Fruit fly (Drosophila melanogaster) whole organism, embryonic: ENCODE results near the gene UQCR-Q.

ENCODE experiments used
- Aef1 ChIP-seq: fragments of 200-800 bp; sonication (Bioruptor generic); IDR thresholded peaks from 3 replicates; pipeline ENCODE4 v1.3.6; 2022; ENCODE audit warnings: missing biosample characterization, missing genetic modification characterization
- Asciz ChIP-seq: fragments of 200-800 bp; sonication (Bioruptor generic); optimal IDR thresholded peaks from 2 replicates; lab custom pipeline; 2017; ENCODE audit warnings: missing biosample characterization, mild to moderate bottlenecking, missing genetic modification characterization, missing genetic modification reagents
- Bgb ChIP-seq: fragments of 200-800 bp; sonication (Bioruptor generic); IDR thresholded peaks from 2 replicates; pipeline ENCODE4 v1.3.6; 2022; ENCODE audit warnings: missing biosample characterization, missing genetic modification characterization; ENCODE audit not compliant: partially characterized antibody
- Blimp-1 ChIP-seq: fragments of 200-800 bp; sonication (Bioruptor generic); optimal IDR thresholded peaks from 3 replicates; lab custom pipeline; 2018; ENCODE audit warnings: missing biosample characterization, missing genetic modification characterization, mild to moderate bottlenecking, moderate library complexity, missing genetic modification reagents
- CG10654 ChIP-seq: fragments of 200-800 bp; sonication (Bioruptor generic); optimal IDR thresholded peaks from 2 replicates; lab custom pipeline; 2016; ENCODE audit warnings: missing biosample characterization, missing genetic modification characterization
- CG11504 ChIP-seq: fragments of 200-800 bp; sonication (Bioruptor generic); optimal IDR thresholded peaks from 3 replicates; lab custom pipeline; 2019; ENCODE audit warnings: missing biosample characterization, mild to moderate bottlenecking, missing genetic modification characterization, moderate library complexity
- CG12659 ChIP-seq: fragments of 200-800 bp; sonication (Bioruptor generic); optimal IDR thresholded peaks from 3 replicates; lab custom pipeline; 2017; ENCODE audit warnings: mild to moderate bottlenecking, missing biosample characterization, missing genetic modification reagents, missing genetic modification characterization
- CG12942 ChIP-seq: fragments of 200-800 bp; sonication (Bioruptor generic); optimal IDR thresholded peaks from 3 replicates; lab custom pipeline; 2016; ENCODE audit warnings: missing biosample characterization, missing genetic modification characterization
- CG14710 ChIP-seq: fragments of 200-800 bp; sonication (Bioruptor generic); optimal IDR thresholded peaks from 3 replicates; lab custom pipeline; 2019; ENCODE audit warnings: missing biosample characterization, mild to moderate bottlenecking, missing genetic modification characterization, moderate library complexity
- CG17359 ChIP-seq: fragments of 200-800 bp; sonication (Bioruptor generic); optimal IDR thresholded peaks from 3 replicates; lab custom pipeline; 2018; ENCODE audit warnings: missing biosample characterization, mild to moderate bottlenecking, missing genetic modification characterization, moderate library complexity
- CG17912 ChIP-seq: fragments of 200-800 bp; sonication (Bioruptor generic); optimal IDR thresholded peaks from 2 replicates; lab custom pipeline; 2018; ENCODE audit warnings: missing biosample characterization, mild to moderate bottlenecking, missing genetic modification characterization
- CG2712 ChIP-seq: fragments of 200-800 bp; optimal IDR thresholded peaks from 3 replicates; lab custom pipeline; 2019; ENCODE audit warnings: missing biosample characterization, mild to moderate bottlenecking, missing genetic modification characterization, moderate library complexity
- CG30020 ChIP-seq: fragments of 200-800 bp; optimal IDR thresholded peaks from 2 replicates; lab custom pipeline; 2019; ENCODE audit warnings: missing biosample characterization, mild to moderate bottlenecking, missing genetic modification characterization, moderate library complexity
- CG34224 ChIP-seq: fragments of 200-800 bp; sonication (Bioruptor generic); IDR thresholded peaks from 3 replicates; pipeline ENCODE4 v1.3.6; 2022; ENCODE audit warnings: missing biosample characterization, missing genetic modification characterization; ENCODE audit not compliant: partially characterized antibody
- CG5180 ChIP-seq: fragments of 200-800 bp; sonication (Bioruptor generic); optimal IDR thresholded peaks from 3 replicates; lab custom pipeline; 2017; ENCODE audit warnings: missing biosample characterization, missing genetic modification characterization, mild to moderate bottlenecking, moderate library complexity, missing genetic modification reagents
- CG6689 ChIP-seq: fragments of 200-800 bp; sonication (Bioruptor generic); IDR thresholded peaks from 2 replicates; pipeline ENCODE4 v1.3.6; 2022; ENCODE audit warnings: missing biosample characterization, missing genetic modification characterization
- CTCF ChIP-seq: fragments of 200-800 bp; sonication (Bioruptor generic); optimal IDR thresholded peaks from 2 replicates; lab custom pipeline; 2017; ENCODE audit warnings: missing biosample characterization, mild to moderate bottlenecking, missing genetic modification characterization, moderate library complexity
- D19A ChIP-seq: fragments of 200-800 bp; optimal IDR thresholded peaks from 3 replicates; lab custom pipeline; 2019; ENCODE audit warnings: missing biosample characterization, mild to moderate bottlenecking, missing genetic modification characterization, moderate library complexity
- Dbx ChIP-seq: fragments of 200-800 bp; sonication (Bioruptor generic); IDR thresholded peaks from 3 replicates; pipeline ENCODE4 v1.3.6; 2022; ENCODE audit warnings: missing biosample characterization, missing genetic modification characterization
- Drgx ChIP-seq: fragments of 200-800 bp; sonication (Bioruptor generic); IDR thresholded peaks from 2 replicates; pipeline ENCODE4 v1.3.6; 2022; ENCODE audit warnings: missing biosample characterization, missing genetic modification characterization
- Ets65A ChIP-seq: fragments of 200-800 bp; sonication (Bioruptor generic); peaks from one replicate; lab custom pipeline; 2016; ENCODE audit warnings: missing biosample characterization, missing genetic modification characterization
- Kr ChIP-seq: fragments of 200-800 bp; sonication (Bioruptor generic); optimal IDR thresholded peaks from 2 replicates; lab custom pipeline; 2017; ENCODE audit warnings: missing biosample characterization, mild to moderate bottlenecking, missing genetic modification characterization
- Med ChIP-seq: fragments of 200-800 bp; sonication (Bioruptor generic); peaks from one replicate; lab custom pipeline; 2016; ENCODE audit warnings: missing biosample characterization, missing genetic modification characterization, mild to moderate bottlenecking, inconsistent platforms, moderate library complexity
- Ptx1 ChIP-seq: fragments of 200-800 bp; sonication (Bioruptor generic); IDR thresholded peaks from 2 replicates; pipeline ENCODE4 v1.3.6; 2022; ENCODE audit warnings: missing biosample characterization, missing genetic modification characterization
- Sin3A ChIP-seq: fragments of >200 bp; optimal IDR thresholded peaks from 2 replicates; lab custom pipeline; 2018
- Six4 ChIP-seq: fragments of 200-800 bp; sonication (Bioruptor generic); optimal IDR thresholded peaks from 2 replicates; lab custom pipeline; 2016; ENCODE audit warnings: missing biosample characterization, missing genetic modification characterization
- Sox102F ChIP-seq: fragments of 200-800 bp; sonication (Bioruptor generic); optimal IDR thresholded peaks from 2 replicates; lab custom pipeline; 2018; ENCODE audit warnings: missing biosample characterization, mild to moderate bottlenecking, missing genetic modification characterization, moderate library complexity
- Ssrp ChIP-seq: fragments of 200-800 bp; sonication (Bioruptor generic); optimal IDR thresholded peaks from 2 replicates; lab custom pipeline; 2018; ENCODE audit warnings: missing biosample characterization, mild to moderate bottlenecking, missing genetic modification characterization, moderate library complexity
- ac ChIP-seq: fragments of 200-800 bp; sonication (Bioruptor generic); optimal IDR thresholded peaks from 3 replicates; lab custom pipeline; 2017; ENCODE audit warnings: missing biosample characterization, mild to moderate bottlenecking, missing genetic modification characterization
- cad ChIP-seq: fragments of >200 bp; optimal IDR thresholded peaks from 2 replicates; lab custom pipeline; 2017; ENCODE audit warnings: missing biosample characterization, missing genetic modification characterization
- cg ChIP-seq: fragments of 200-800 bp; sonication (Bioruptor generic); optimal IDR thresholded peaks from 3 replicates; lab custom pipeline; 2019; ENCODE audit warnings: missing biosample characterization, mild to moderate bottlenecking, missing genetic modification characterization, moderate library complexity
- chif ChIP-seq, 2 experiments: fragments of 200-800 bp; sonication (Bioruptor generic); optimal IDR thresholded peaks; 3 replicates each; lab custom pipeline; 2016; ENCODE audit warnings: missing biosample characterization in 2 of 2, missing genetic modification characterization in 2 of 2
- crol ChIP-seq: fragments of 200-800 bp; sonication (Bioruptor generic); IDR thresholded peaks from 2 replicates; pipeline ENCODE4 v1.3.6; 2022; ENCODE audit warnings: missing biosample characterization, missing genetic modification characterization
- esg ChIP-seq: fragments of 200-800 bp; sonication (Bioruptor generic); conservative IDR thresholded peaks from 2 replicates; pipeline ENCODE4 v1.3.6; 2022; ENCODE audit warnings: missing biosample characterization, missing genetic modification characterization
- her ChIP-seq: fragments of 200-800 bp; sonication (Bioruptor generic); optimal IDR thresholded peaks from 2 replicates; lab custom pipeline; 2016; ENCODE audit warnings: missing biosample characterization, missing genetic modification characterization
- kni ChIP-seq: fragments of 200-800 bp; sonication (Bioruptor generic); optimal IDR thresholded peaks from 3 replicates; lab custom pipeline; 2017; ENCODE audit warnings: mild to moderate bottlenecking, missing biosample characterization, missing genetic modification reagents, missing genetic modification characterization
- onecut ChIP-seq: fragments of 200-800 bp; sonication (Bioruptor generic); IDR thresholded peaks from 2 replicates; pipeline ENCODE4 v1.3.6; 2022; ENCODE audit warnings: missing biosample characterization, missing genetic modification characterization
- p53 ChIP-seq: fragments of 200-800 bp; sonication (Bioruptor generic); optimal IDR thresholded peaks from 2 replicates; lab custom pipeline; 2016; ENCODE audit warnings: missing biosample characterization, missing genetic modification characterization
- pan ChIP-seq, 4 experiments: fragments of >200 bp in 3 of 4; fragments of 200-800 bp in 1 of 4; sonication (Bioruptor generic) in 1 of 4; optimal IDR thresholded peaks in 3 of 4; IDR thresholded peaks in 1 of 4; 2 replicates each; pipeline versions ENCODE4 v1.3.6 to Lab custom; 2017 to 2022; ENCODE audit warnings: missing biosample characterization in 2 of 4, missing genetic modification characterization in 2 of 4, mixed read lengths in 1 of 4
- pros ChIP-seq: fragments of 200-800 bp; sonication (Bioruptor generic); optimal IDR thresholded peaks from 3 replicates; lab custom pipeline; 2019; ENCODE audit warnings: missing biosample characterization, mild to moderate bottlenecking, missing genetic modification characterization, moderate library complexity
- ro ChIP-seq: fragments of 200-800 bp; sonication (Bioruptor generic); IDR thresholded peaks from 2 replicates; pipeline ENCODE4 v1.3.6; 2022; ENCODE audit warnings: missing biosample characterization, missing genetic modification characterization
- row ChIP-seq: fragments of 200-800 bp; sonication (Bioruptor generic); IDR thresholded peaks from 3 replicates; pipeline ENCODE4 v1.3.6; 2022; ENCODE audit warnings: missing biosample characterization, missing genetic modification characterization
- sens ChIP-seq: fragments of 200-800 bp; sonication (Bioruptor generic); peaks from one replicate; lab custom pipeline; 2016; ENCODE audit warnings: missing biosample characterization, missing genetic modification characterization
- slbo ChIP-seq: fragments of 200-800 bp; sonication (Bioruptor generic); IDR thresholded peaks from 2 replicates; pipeline ENCODE4 v1.3.6; 2022; ENCODE audit warnings: missing biosample characterization, missing genetic modification characterization
- sr ChIP-seq: fragments of 200-800 bp; sonication (Bioruptor generic); IDR thresholded peaks from 3 replicates; pipeline ENCODE4 v1.3.6; 2022; ENCODE audit warnings: missing biosample characterization, missing genetic modification characterization
- trh ChIP-seq: fragments of 200-800 bp; sonication (Bioruptor generic); optimal IDR thresholded peaks from 2 replicates; lab custom pipeline; 2016; ENCODE audit warnings: missing biosample characterization, missing genetic modification characterization
- vvl ChIP-seq: fragments of 200-800 bp; sonication (Bioruptor generic); IDR thresholded peaks from 2 replicates; pipeline ENCODE4 v1.3.6; 2022; ENCODE audit warnings: missing biosample characterization, missing genetic modification characterization
- zfh2 ChIP-seq: fragments of 200-800 bp; sonication (Bioruptor generic); optimal IDR thresholded peaks from 2 replicates; lab custom pipeline; 2016; ENCODE audit warnings: missing biosample characterization, missing genetic modification characterization

The UQCR-Q gene

dm6 chr3L:17495266-17495961 is 20.9 kb downstream of the UQCR-Q start (continued):
- TF ChIP-seq slbo (GFP tag; lab: Robert Waterston, UW) (no peak), CG14710 (tag; lab: Kevin White, UChicago) (peak; percentile 49), CTCF (GFP tag; lab: Kevin White, UChicago) (peak; percentile 1), her (GFP tag; lab: Kevin White, UChicago) (no peak), Ets65A (GFP tag; lab: Kevin White, UChicago) (no peak), CG17912 (GFP tag; lab: Kevin White, UChicago) (no peak), Ssrp (tag; lab: Kevin White, UChicago) (peak; percentile 41), esg (no peak), CG5180 (GFP tag; lab: Kevin White, UChicago) (peak; percentile 0), CG30020 (tag; lab: Kevin White, UChicago) (no peak), vvl (GFP tag; lab: Robert Waterston, UW) (peak; percentile 46; the same call in 1 of the 2 replicates), ro (GFP tag; lab: Robert Waterston, UW) (no peak)

DNA sequence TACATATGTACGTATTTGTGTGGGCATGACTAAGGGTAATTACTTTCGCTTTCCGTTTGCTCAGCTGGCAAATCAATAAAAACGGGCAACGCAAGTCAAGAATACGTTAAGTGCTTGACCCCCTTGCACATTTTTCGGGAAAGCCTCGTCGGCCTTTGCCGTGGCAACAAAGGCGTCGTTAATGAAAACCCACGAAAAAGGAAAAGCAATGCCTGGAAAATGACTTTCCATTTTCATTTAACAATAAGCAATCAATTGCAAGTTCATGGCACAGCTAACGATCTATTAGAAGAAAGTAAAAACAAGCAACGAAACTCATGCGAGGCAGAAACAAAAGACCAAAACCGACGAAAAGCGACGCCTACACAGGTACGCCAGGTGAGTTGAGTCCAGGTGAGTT is 21.5 kb downstream of the UQCR-Q start:
- TF ChIP-seq pan (optimal IDR thresholded peaks at IDR 0.05; lab: Kevin White, UChicago) (no peak), pan (GFP tag; optimal IDR thresholded peaks at IDR 0.05 in 1 of 2, IDR thresholded peaks at IDR 0.05 in 1 of 2) (no peak), crol (GFP tag; lab: Robert Waterston, UW) (no peak), CG34224 (GFP tag; lab: Robert Waterston, UW) (no peak), Dbx (GFP tag; lab: Robert Waterston, UW) (no peak), Kr (GFP tag; lab: Kevin White, UChicago) (peak; percentile 7), Blimp-1 (GFP tag; lab: Kevin White, UChicago) (peak; percentile 95), sens (peak; percentile 50), Drgx (GFP tag; lab: Robert Waterston, UW) (no peak), sr (0 out of 3 replicates have a peak, but pooled peaks have one; percentile 15), Sin3A (no peak), ac (peak; percentile 88), cg (GFP tag; lab: Kevin White, UChicago) (peak; percentile 34), onecut (GFP tag; lab: Robert Waterston, UW) (peak; percentile 11; the same call in 1 of the 2 replicates), pros (peak; percentile 25), kni (GFP tag; lab: Kevin White, UChicago) (peak; percentile 12)

DNA sequence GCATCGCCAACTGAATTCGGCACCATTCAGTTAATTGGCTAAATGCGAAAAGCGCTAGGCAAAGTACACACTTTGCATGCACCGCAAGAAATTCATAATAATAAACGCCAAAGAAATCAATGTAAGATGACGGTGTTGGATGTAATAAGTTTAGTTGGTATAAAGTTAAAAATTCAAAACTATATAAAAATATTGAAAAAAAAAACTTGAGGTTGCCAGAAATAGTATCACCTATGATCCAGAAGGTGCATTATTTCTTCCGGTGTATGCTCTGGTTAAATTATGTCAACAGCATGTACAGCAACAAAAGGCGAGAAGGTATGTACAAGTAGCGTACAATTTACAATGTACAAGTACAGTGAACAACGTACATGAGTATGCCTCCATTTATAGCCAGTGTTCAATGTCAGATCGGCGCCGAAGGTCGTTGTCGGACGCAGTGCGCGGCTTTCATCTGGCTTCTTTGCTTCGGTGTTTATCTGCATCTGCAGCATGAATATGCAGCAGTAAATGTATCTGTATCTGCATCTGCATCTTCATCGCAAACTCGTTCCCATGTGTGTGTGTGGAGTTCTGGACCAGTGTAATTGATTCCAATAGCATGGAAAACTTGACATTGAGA is 22.4 kb downstream of the UQCR-Q start:
- TF ChIP-seq CG11504 (tag; lab: Kevin White, UChicago) (peak; percentile 60), CG6689 (GFP tag; lab: Robert Waterston, UW) (peak; percentile 29; the same call in 1 of the 2 replicates), Med (GFP tag; lab: Kevin White, UChicago) (peak; percentile 60), CG10654 (GFP tag; lab: Kevin White, UChicago) (peak; percentile 5), CG17359 (tag; lab: Kevin White, UChicago) (peak; percentile 28), cad (GFP tag; lab: Kevin White, UChicago) (no peak), chif (GFP tag; optimal IDR thresholded peaks at IDR 0.05; lab: Kevin White, UChicago) (peak in 1 of 2 experiments; percentile 28), row (GFP tag; lab: Robert Waterston, UW) (peak; percentile 40; the same call in 2 of the 3 replicates), zfh2 (no peak), Asciz (GFP tag; lab: Kevin White, UChicago) (peak; percentile 5), CG2712 (tag; lab: Kevin White, UChicago) (peak; percentile 9), D19A (tag; lab: Kevin White, UChicago) (peak; percentile 1), Ptx1 (GFP tag; lab: Robert Waterston, UW) (peak; percentile 30; the same call in 1 of the 2 replicates), Aef1 (GFP tag; lab: Robert Waterston, UW) (0 out of 3 replicates have a peak, but pooled peaks have one; percentile 12), Six4 (GFP tag; lab: Kevin White, UChicago) (peak; percentile 15), CG12942 (peak; percentile 22), CG12659 (GFP tag; lab: Kevin White, UChicago) (no peak), Bgb (GFP tag; lab: Robert Waterston, UW) (no peak), p53 (GFP tag; lab: Kevin White, UChicago) (no peak), trh (GFP tag; lab: Kevin White, UChicago) (no peak), Sox102F (GFP tag; lab: Kevin White, UChicago) (peak; percentile 47)
